Fruit fly (Drosophila melanogaster): Measurements from ENCODE around the gene Dip-B.

Gene Dip-B

dm6 chr3R:13815022-13815440, 32.9 kb downstream of the Dip-B start (continued):
- TF ChIP-seq cg (GFP tag; optimal IDR thresholded peaks at IDR 0.05) (peak; percentile 16), CG34224 (GFP tag; IDR thresholded peaks at IDR 0.05; ENCODE audit: partially characterized antibody) (peak; percentile 40; the same call in 2 of the 3 replicates), CG18619 (GFP tag; optimal IDR thresholded peaks at IDR 0.05) (no peak), so (GFP tag; IDR thresholded peaks at IDR 0.05) (peak; percentile 21; the same call in 1 of the 3 replicates), CG2712 (tag; optimal IDR thresholded peaks at IDR 0.05) (no peak), CG12942 (GFP tag; optimal IDR thresholded peaks at IDR 0.05) (no peak), CG32532 (GFP tag; IDR thresholded peaks at IDR 0.05) (peak; percentile 42; the same call in 1 of the 2 replicates), Pdp1 (GFP tag; optimal IDR thresholded peaks at IDR 0.05) (peak in 1 of 2 experiments; percentile 56), Sry-δ (GFP tag; optimal IDR thresholded peaks at IDR 0.05) (no peak), ftz-f1 (GFP tag; optimal IDR thresholded peaks at IDR 0.05) (peak; percentile 57), CG13287 (GFP tag; IDR thresholded peaks at IDR 0.05; ENCODE audit: partially characterized antibody) (peak; percentile 15; the same call in 1 of the 2 replicates), nerfin-1 (tag; optimal IDR thresholded peaks at IDR 0.05) (no peak), Nf-YB (GFP tag; optimal IDR thresholded peaks at IDR 0.05) (no peak), Atf6 (GFP tag; IDR thresholded peaks at IDR 0.05) (0 out of 2 replicates have a peak, but pooled peaks have one; percentile 9), CG12299 (tag; optimal IDR thresholded peaks at IDR 0.05) (no peak), Xrp1 (GFP tag; IDR thresholded peaks at IDR 0.05) (peak; percentile 23; the same call in 1 of the 2 replicates), HHEX (GFP tag; optimal IDR thresholded peaks at IDR 0.05) (no peak), CG4404 (GFP tag; IDR thresholded peaks at IDR 0.05) (no peak), Trl (optimal IDR thresholded peaks at IDR 0.05) (peak; percentile 91 to 94), Trl (GFP tag; optimal IDR thresholded peaks at IDR 0.05) (no peak), mirr (GFP tag; optimal IDR thresholded peaks at IDR 0.05) (no peak), eve (GFP tag; optimal IDR thresholded peaks at IDR 0.05) (no peak), gce (GFP tag; IDR thresholded peaks at IDR 0.05) (peak; percentile 25; the same call in 1 of the 3 replicates), CG31388 (GFP tag; optimal IDR thresholded peaks at IDR 0.05) (no peak), gsb-n (tag; optimal IDR thresholded peaks at IDR 0.05) (no peak), chinmo (GFP tag; IDR thresholded peaks at IDR 0.05; ENCODE audit: partially characterized antibody) (peak; percentile 79; the same call in 2 of the 4 replicates), CG34376 (GFP tag; optimal IDR thresholded peaks at IDR 0.05) (peak; percentile 2), zen2 (GFP tag; IDR thresholded peaks at IDR 0.05; ENCODE audit: partially characterized antibody) (peak; percentile 56; the same call in 2 of the 3 replicates), sr (GFP tag; IDR thresholded peaks at IDR 0.05) (no peak), sens (GFP tag) (peak; percentile 29), HLHmδ (GFP tag; optimal IDR thresholded peaks at IDR 0.05) (peak; percentile 21), yki (optimal IDR thresholded peaks at IDR 0.05) (peak; percentile 76), mld (GFP tag; IDR thresholded peaks at IDR 0.05; ENCODE audit: partially characterized antibody) (peak; percentile 57; the same call in 1 of the 3 replicates), CG17328 (GFP tag; IDR thresholded peaks at IDR 0.05) (0 out of 2 replicates have a peak, but pooled peaks have one; percentile 20), C15 (GFP tag; IDR thresholded peaks at IDR 0.05) (peak; percentile 41; the same call in 1 of the 3 replicates), psq (GFP tag; optimal IDR thresholded peaks at IDR 0.05) (no peak), MESR4 (GFP tag; optimal IDR thresholded peaks at IDR 0.05) (no peak), Hr78 (GFP tag; optimal IDR thresholded peaks at IDR 0.05) (peak in 1 of 2 experiments; percentile 82), gro (GFP tag; optimal IDR thresholded peaks at IDR 0.05) (peak; percentile 11), trh (GFP tag; optimal IDR thresholded peaks at IDR 0.05) (no peak), crp (GFP tag; optimal IDR thresholded peaks at IDR 0.05) (peak in 1 of 2 experiments; percentile 58), dimm (GFP tag; IDR thresholded peaks at IDR 0.05) (no peak), zfh1 (GFP tag; IDR thresholded peaks at IDR 0.05) (0 out of 3 replicates have a peak, but pooled peaks have one; percentile 29), abd-A (tag; optimal IDR thresholded peaks at IDR 0.05) (no peak), Myb (GFP tag; optimal IDR thresholded peaks at IDR 0.05) (no peak), Dll (GFP tag; IDR thresholded peaks at IDR 0.05; ENCODE audit: partially characterized antibody) (peak; percentile 48; the same call in 1 of the 4 replicates)

Measured in whole organism, embryonic.